Fruit fly (Drosophila melanogaster): ENCODE results near the gene CG3609.

The CG3609 gene

DNA sequence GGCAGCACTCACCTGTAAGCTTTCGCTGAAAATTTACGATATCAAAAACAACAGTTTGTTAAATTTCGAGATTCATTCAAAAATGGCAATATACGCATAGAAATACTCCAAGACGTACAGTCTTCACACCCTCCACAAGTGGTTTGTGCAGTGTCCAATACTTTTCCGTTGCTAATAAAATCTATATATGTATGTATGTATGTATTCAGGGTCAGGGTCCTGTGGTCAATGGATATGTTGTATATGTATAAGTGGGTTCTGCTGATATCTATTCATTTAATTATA, 1.9 kb upstream of the CG3609 start:
- TF ChIP-seq CG7928 (GFP tag; optimal IDR thresholded peaks at IDR 0.05) (no peak), CG7357 (GFP tag; IDR thresholded peaks at IDR 0.05) (no peak), ci (GFP tag; IDR thresholded peaks at IDR 0.05) (no peak), Chrac-16 (GFP tag; optimal IDR thresholded peaks at IDR 0.05) (no peak), NC2α (GFP tag; optimal IDR thresholded peaks at IDR 0.05) (no peak), CG6654 (GFP tag; optimal IDR thresholded peaks at IDR 0.05) (no peak), sqz (GFP tag; optimal IDR thresholded peaks at IDR 0.05) (no peak), Hsf (GFP tag; optimal IDR thresholded peaks at IDR 0.05) (no peak), Bteb2 (GFP tag; optimal IDR thresholded peaks at IDR 0.05) (no peak), pita (GFP tag; optimal IDR thresholded peaks at IDR 0.05) (no peak), NfI (GFP tag; optimal IDR thresholded peaks at IDR 0.05) (no peak), fu2 (GFP tag; optimal IDR thresholded peaks at IDR 0.05) (no peak), CG5245 (GFP tag; optimal IDR thresholded peaks at IDR 0.05) (no peak), chm (GFP tag; IDR thresholded peaks at IDR 0.05) (no peak), CG16779 (GFP tag; IDR thresholded peaks at IDR 0.05) (0 out of 2 replicates have a peak, but pooled peaks have one; percentile 11), NK7.1 (GFP tag; optimal IDR thresholded peaks at IDR 0.05) (no peak), exex (tag; optimal IDR thresholded peaks at IDR 0.05) (no peak), row (GFP tag; IDR thresholded peaks at IDR 0.05) (no peak), CG6813 (GFP tag; optimal IDR thresholded peaks at IDR 0.05) (peak; percentile 23), MBD-R2 (GFP tag; IDR thresholded peaks at IDR 0.05) (no peak), zfh1 (GFP tag; IDR thresholded peaks at IDR 0.05) (0 out of 3 replicates have a peak, but pooled peaks have one; percentile 33), CG1603 (tag; optimal IDR thresholded peaks at IDR 0.05) (peak; percentile 2), CG11695 (GFP tag; IDR thresholded peaks at IDR 0.05) (peak; percentile 15; the same call in 1 of the 3 replicates), al (GFP tag; IDR thresholded peaks at IDR 0.05) (no peak), CG9817 (tag; optimal IDR thresholded peaks at IDR 0.05) (no peak)

DNA sequence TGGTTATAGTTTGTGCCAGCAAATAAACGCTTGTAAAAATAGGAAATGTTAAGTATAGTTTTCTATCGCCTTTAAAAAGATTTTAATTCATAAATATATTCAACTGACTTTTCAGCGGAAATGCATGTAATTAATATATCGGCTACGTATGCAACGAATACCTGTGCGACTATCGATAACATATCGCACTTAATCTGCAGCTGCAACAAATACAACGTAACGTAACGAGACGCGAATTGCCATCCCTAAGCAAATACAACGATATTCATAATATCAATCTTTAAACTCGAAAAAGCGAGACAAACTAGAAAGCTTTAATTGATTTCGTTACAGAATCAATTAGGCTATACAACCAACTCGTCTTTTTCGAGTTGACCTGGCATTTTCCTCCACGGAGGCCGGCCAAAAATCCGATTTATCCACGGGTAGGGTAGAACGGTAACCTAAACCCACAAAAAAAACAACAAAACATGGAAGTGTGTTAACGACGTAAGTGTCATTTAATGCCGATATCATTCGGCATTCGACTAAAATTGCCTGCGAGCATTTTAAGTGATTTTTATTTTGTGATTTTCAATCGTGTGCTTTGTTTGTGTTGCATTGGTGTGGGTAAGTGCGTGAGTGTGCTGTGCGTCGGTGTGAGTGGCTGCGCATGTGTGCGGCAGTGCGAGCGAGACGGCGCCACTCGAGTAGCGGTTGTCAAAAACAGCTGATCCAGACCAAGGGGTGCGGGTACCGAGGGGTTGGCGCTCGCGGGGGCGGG, 1.4 kb upstream of the CG3609 start, which contains the start of gene Atxn7:
Atxn7 (plus strand) TSS at position 187 of the 763 bp plus-strand sequence.
- TF ChIP-seq CG6654 (GFP tag; optimal IDR thresholded peaks at IDR 0.05) (peak; percentile 23), sens-2 (GFP tag; IDR thresholded peaks at IDR 0.05) (peak; percentile 50; the same call in 1 of the 2 replicates), CG13424 (tag; optimal IDR thresholded peaks at IDR 0.05) (peak; percentile 44), row (GFP tag; IDR thresholded peaks at IDR 0.05) (peak; percentile 62), CG10543 (GFP tag; optimal IDR thresholded peaks at IDR 0.05) (peak; percentile 61), grn (GFP tag; optimal IDR thresholded peaks at IDR 0.05) (peak; percentile 31), CG12155 (GFP tag; optimal IDR thresholded peaks at IDR 0.05) (peak; percentile 99), Gsc (GFP tag; IDR thresholded peaks at IDR 0.05) (no peak), CG4424 (GFP tag; optimal IDR thresholded peaks at IDR 0.05) (peak; percentile 44), Dp (GFP tag; optimal IDR thresholded peaks at IDR 0.05) (peak; percentile 29), CG12071 (GFP tag; optimal IDR thresholded peaks at IDR 0.05) (peak; percentile 62), Fer1 (GFP tag; optimal IDR thresholded peaks at IDR 0.05) (peak; percentile 65), trh (GFP tag; optimal IDR thresholded peaks at IDR 0.05) (peak; percentile 25), sisA (GFP tag; IDR thresholded peaks at IDR 0.05) (no peak), Ada2b (GFP tag; IDR thresholded peaks at IDR 0.05) (peak; percentile 42; the same call in 1 of the 2 replicates), sr (GFP tag; IDR thresholded peaks at IDR 0.05) (peak; percentile 78), CG13894 (tag; optimal IDR thresholded peaks at IDR 0.05) (peak; percentile 36), CG15011 (GFP tag; optimal IDR thresholded peaks at IDR 0.05) (peak; percentile 28), ap (GFP tag; IDR thresholded peaks at IDR 0.05) (peak; percentile 61), corto (GFP tag; optimal IDR thresholded peaks at IDR 0.05) (no peak), CG6683 (GFP tag; optimal IDR thresholded peaks at IDR 0.05) (no peak), unc-4 (GFP tag; IDR thresholded peaks at IDR 0.05; ENCODE audit: partially characterized antibody) (peak; percentile 88), MESR4 (GFP tag; optimal IDR thresholded peaks at IDR 0.05) (peak; percentile 76), CG30431 (GFP tag; optimal IDR thresholded peaks at IDR 0.05) (no peak), zen2 (GFP tag; IDR thresholded peaks at IDR 0.05; ENCODE audit: partially characterized antibody) (peak; percentile 97), CG7372 (GFP tag; IDR thresholded peaks at IDR 0.05) (no peak), gem (tag; optimal IDR thresholded peaks at IDR 0.05) (peak; percentile 55)
